Worm (Caenorhabditis elegans): ENCODE measurements around the gene K01G5.10.
A peak's percentile ranks its signal among the peaks of the same experiment; 100 is the strongest.

Gene K01G5.10

ce11 chrIII:10746406-10746807 is 11.9 kb downstream of the K01G5.10 start (continued):
- TF ChIP-seq fkh-8 (tag; optimal IDR thresholded peaks at IDR 0.05) (no peak), efl-3 (GFP tag; optimal IDR thresholded peaks at IDR 0.05) (no peak), F16B12.6 (tag; optimal IDR thresholded peaks at IDR 0.05) (no peak), blmp-1 (tag; optimal IDR thresholded peaks at IDR 0.05) (no peak), mep-1 (tag; optimal IDR thresholded peaks at IDR 0.05) (no peak), efl-1 (optimal IDR thresholded peaks at IDR 0.05) (no peak), efl-1 (GFP tag; optimal IDR thresholded peaks at IDR 0.05 in 1 of 2) (peak in 1 of 2 experiments; percentile 12), C16A3.4 (tag; optimal IDR thresholded peaks at IDR 0.05) (no peak), snpc-4 (tag; optimal IDR thresholded peaks at IDR 0.05) (no peak), nhr-77 (tag; optimal IDR thresholded peaks at IDR 0.05) (no peak), Y116A8C.19 (tag; optimal IDR thresholded peaks at IDR 0.05; ENCODE audit: borderline replicate concordance) (no peak), nhr-12 (tag; optimal IDR thresholded peaks at IDR 0.05) (no peak)

- TF ChIP-seq nhr-71 (tag; optimal IDR thresholded peaks at IDR 0.05) (peak; percentile 73), F16B12.6 (tag; optimal IDR thresholded peaks at IDR 0.05) (peak; percentile 72), nhr-85 (tag) (peak; percentile 79), ztf-11 (tag; optimal IDR thresholded peaks at IDR 0.05) (no peak), hlh-4 (tag; optimal IDR thresholded peaks at IDR 0.05) (no peak), ceh-82 (tag; optimal IDR thresholded peaks at IDR 0.05) (peak; percentile 30 to 78 (median 45)), egl-13 (tag; optimal IDR thresholded peaks at IDR 0.05) (no peak), ztf-4 (tag; optimal IDR thresholded peaks at IDR 0.05) (no peak), unc-98 (GFP tag; IDR thresholded peaks at IDR 0.05) (no peak), nhr-20 (tag; optimal IDR thresholded peaks at IDR 0.05) (peak; percentile 47), efl-1 (optimal IDR thresholded peaks at IDR 0.05) (peak; percentile 81 to 86), efl-1 (GFP tag; optimal IDR thresholded peaks at IDR 0.05 in 1 of 2) (peak; percentile 84 to 98), grh-1 (GFP tag; IDR thresholded peaks at IDR 0.05) (no peak), nhr-12 (tag; optimal IDR thresholded peaks at IDR 0.05) (no peak), nhr-28 (tag; optimal IDR thresholded peaks at IDR 0.05) (no peak), lin-39 (tag; optimal IDR thresholded peaks at IDR 0.05) (no peak), unc-62 (GFP tag; optimal IDR thresholded peaks at IDR 0.05) (no peak), skn-1 (tag; optimal IDR thresholded peaks at IDR 0.05) (peak; percentile 71), tlp-1 (tag; optimal IDR thresholded peaks at IDR 0.05) (no peak), dsc-1 (tag; optimal IDR thresholded peaks at IDR 0.05) (no peak), nhr-237 (tag; optimal IDR thresholded peaks at IDR 0.05) (no peak), nhr-77 (tag; optimal IDR thresholded peaks at IDR 0.05) (peak; percentile 63), ceh-88 (GFP tag; IDR thresholded peaks at IDR 0.05) (no peak; the same call in 1 of the 2 replicates), hpl-2 (GFP tag; optimal IDR thresholded peaks at IDR 0.05) (no peak), C16A3.4 (tag; optimal IDR thresholded peaks at IDR 0.05) (peak; percentile 54), unc-130 (tag; optimal IDR thresholded peaks at IDR 0.05) (peak; percentile 72), jun-1 (tag; optimal IDR thresholded peaks at IDR 0.05) (peak; percentile 72), nhr-47 (tag; optimal IDR thresholded peaks at IDR 0.05) (peak; percentile 56), nhr-11 (tag; optimal IDR thresholded peaks at IDR 0.05) (no peak), tbx-2 (tag; optimal IDR thresholded peaks at IDR 0.05) (peak; percentile 48), C34B4.2 (tag; optimal IDR thresholded peaks at IDR 0.05) (no peak), snu-23 (GFP tag; optimal IDR thresholded peaks at IDR 0.05) (peak; percentile 76), xbp-1 (tag; optimal IDR thresholded peaks at IDR 0.05) (peak; percentile 57), pag-3 (tag; optimal IDR thresholded peaks at IDR 0.05; ENCODE audit: borderline replicate concordance, insufficient read depth) (no peak), nhr-76 (tag; optimal IDR thresholded peaks at IDR 0.05) (no peak), elt-2 (tag; optimal IDR thresholded peaks at IDR 0.05) (peak; percentile 66), zip-4 (GFP tag; optimal IDR thresholded peaks at IDR 0.05) (no peak), ceh-90 (tag; optimal IDR thresholded peaks at IDR 0.05) (no peak), snpc-4 (tag; optimal IDR thresholded peaks at IDR 0.05) (peak; percentile 65), ces-1 (GFP tag; optimal IDR thresholded peaks at IDR 0.05) (no peak), mep-1 (tag; optimal IDR thresholded peaks at IDR 0.05) (peak; percentile 78), lin-35 (GFP tag; optimal IDR thresholded peaks at IDR 0.05) (peak; percentile 90 to 94), fos-1 (tag; optimal IDR thresholded peaks at IDR 0.05) (peak; percentile 85), hlh-17 (GFP tag; optimal IDR thresholded peaks at IDR 0.05; ENCODE audit: borderline replicate concordance) (no peak), isw-1 (GFP tag; IDR thresholded peaks at IDR 0.05) (no peak), lir-3 (tag; optimal IDR thresholded peaks at IDR 0.05; ENCODE audit: poor library complexity) (no peak), C04F5.9 (tag; optimal IDR thresholded peaks at IDR 0.05) (no peak)
Measured at ce11 chrIII:10742382-10742860, 15.9 kb downstream of the K01G5.10 start, which contains the start of the genes tbb-1 and rib-2. tbb-1 (minus strand) TSS chrIII:10742432. rib-2 (plus strand) TSS chrIII:10742810.
